Fruit fly (Drosophila melanogaster) Kc167 (cell line): ENCODE measurements around the gene PGAP2.

Source experiments
- Myc ChIP-seq: fragments of >200 bp; optimal IDR thresholded peaks from 2 replicates; lab custom pipeline; 2017; ENCODE audit warnings: missing external identifiers
- Sin3A ChIP-seq: fragments of >200 bp; optimal IDR thresholded peaks from 2 replicates; lab custom pipeline; 2018; ENCODE audit warnings: missing external identifiers
- h ChIP-seq: fragments of >200 bp; optimal IDR thresholded peaks from 3 replicates; lab custom pipeline; 2018; ENCODE audit warnings: missing external identifiers
- insv ChIP-seq: fragments of >200 bp; optimal IDR thresholded peaks from 3 replicates; lab custom pipeline; 2018; ENCODE audit warnings: missing external identifiers
- psq ChIP-seq: fragments of >200 bp; optimal IDR thresholded peaks from 2 replicates; lab custom pipeline; 2017; ENCODE audit warnings: missing external identifiers
- ttk ChIP-seq: sonication (Bioruptor generic); optimal IDR thresholded peaks from 2 replicates; lab custom pipeline; 2017; ENCODE audit warnings: missing external identifiers

DNA sequence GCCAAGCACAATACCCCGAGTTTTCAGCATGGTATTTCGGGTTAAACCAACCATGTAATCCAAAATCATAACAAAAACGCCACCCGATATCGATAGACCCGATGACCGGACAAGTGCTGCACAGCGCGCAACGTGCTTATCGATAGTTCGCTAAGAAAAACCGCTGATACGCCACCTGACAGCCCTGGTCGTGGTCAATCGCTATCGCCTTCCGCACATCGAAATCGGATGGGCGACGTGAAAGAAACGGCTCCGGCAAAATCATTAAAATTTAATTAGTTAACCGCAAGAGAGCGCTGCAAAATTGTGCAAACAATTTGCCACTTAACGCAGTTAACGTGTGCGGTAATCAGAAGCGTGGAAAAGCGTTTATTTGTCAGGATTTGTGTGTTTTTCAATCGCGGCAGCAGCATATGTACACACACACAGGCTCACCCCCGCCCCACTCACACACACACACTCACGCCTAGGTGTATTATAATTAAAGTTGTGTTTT, 6.5 kb upstream of the PGAP2 start, which contains the start of the genes CG3862 and dock:
- TF ChIP-seq ttk (lab: Kevin White, UChicago) (no peak), Myc (no peak), psq (lab: Kevin White, UChicago) (no peak), h (lab: Kevin White, UChicago) (peak; percentile 41), insv (lab: Kevin White, UChicago) (no peak), Sin3A (lab: Kevin White, UChicago) (no peak)
